Worm (Caenorhabditis elegans) whole organism, L1 larva: ENCODE measurements around the gene F38E9.6.
A peak's percentile ranks its signal among the peaks of the same experiment; 100 is the strongest.

Source experiments
- C04F5.9 ChIP-seq: sonication (generic microtip); optimal IDR thresholded peaks from 2 replicates; lab custom pipeline; 2016; ENCODE audit warnings: missing genetic modification characterization, missing compliant biosample characterization
- C16A3.4 ChIP-seq: fragments of 150-350 bp; optimal IDR thresholded peaks from 2 replicates; lab custom pipeline; 2014; ENCODE audit warnings: missing biosample characterization, missing genetic modification characterization
- F16B12.6 ChIP-seq: fragments of 150-350 bp; optimal IDR thresholded peaks from 2 replicates; lab custom pipeline; 2014; ENCODE audit warnings: missing biosample characterization, missing genetic modification characterization
- Y116A8C.19 ChIP-seq: sonication (generic microtip); optimal IDR thresholded peaks from 2 replicates; lab custom pipeline; 2016; ENCODE audit warnings: missing compliant biosample characterization, missing genetic modification characterization, borderline replicate concordance
- aly-2 ChIP-seq: fragments of 150-350 bp; optimal IDR thresholded peaks from 2 replicates; lab custom pipeline; 2014; ENCODE audit warnings: missing biosample characterization, missing genetic modification characterization
- ama-1 ChIP-seq: fragments of 150-350 bp; optimal IDR thresholded peaks from 2 replicates; lab custom pipeline; 2014
- blmp-1 ChIP-seq: fragments of 150-350 bp; optimal IDR thresholded peaks from 2 replicates; lab custom pipeline; 2014; ENCODE audit warnings: missing biosample characterization, missing genetic modification characterization
- ceh-63 ChIP-seq: fragments of 200-800 bp; sonication (Bioruptor generic); optimal IDR thresholded peaks from 2 replicates; lab custom pipeline; 2018; ENCODE audit warnings: mild to moderate bottlenecking, missing genetic modification characterization, missing compliant biosample characterization
- ceh-8 ChIP-seq: fragments of 200-800 bp; sonication (Bioruptor generic); optimal IDR thresholded peaks from 2 replicates; lab custom pipeline; 2018; ENCODE audit warnings: mild to moderate bottlenecking, missing genetic modification characterization, moderate library complexity, missing compliant biosample characterization
- ceh-88 ChIP-seq: fragments of 200-800 bp; sonication (Bioruptor generic); IDR thresholded peaks from 2 replicates; pipeline ENCODE4 v1.3.6; 2022; ENCODE audit warnings: missing genetic modification characterization, missing compliant biosample characterization
- ces-1 ChIP-seq: fragments of 150-350 bp; optimal IDR thresholded peaks from 2 replicates; lab custom pipeline; 2014; ENCODE audit warnings: missing biosample characterization, missing genetic modification reagents, missing genetic modification characterization
- dsc-1 ChIP-seq: sonication (generic microtip); optimal IDR thresholded peaks from 2 replicates; lab custom pipeline; 2016; ENCODE audit warnings: mild to moderate bottlenecking, missing genetic modification characterization, missing compliant biosample characterization
- elt-2 ChIP-seq: sonication (generic microtip); optimal IDR thresholded peaks from 2 replicates; lab custom pipeline; 2016; ENCODE audit warnings: missing genetic modification characterization, mild to moderate bottlenecking, inconsistent platforms, missing compliant biosample characterization, missing genetic modification reagents
- elt-3 ChIP-seq, 6 experiments: fragments of 150-350 bp in 1 of 6; sonication (generic microtip); optimal IDR thresholded peaks; 2 replicates each; lab custom pipeline; 2017 to 2018; ENCODE audit warnings: missing biosample characterization in 6 of 6, missing genetic modification characterization in 6 of 6, inconsistent platforms in 1 of 6
- ets-5 ChIP-seq: fragments of 200-800 bp; sonication (Bioruptor generic); IDR thresholded peaks from 2 replicates; pipeline ENCODE4 v1.3.6; 2022; ENCODE audit warnings: missing genetic modification characterization, missing compliant biosample characterization
- fkh-10 ChIP-seq: sonication (generic microtip); optimal IDR thresholded peaks from 2 replicates; lab custom pipeline; 2017; ENCODE audit warnings: missing biosample characterization, missing genetic modification reagents, missing genetic modification characterization
- fkh-4 ChIP-seq: sonication (generic microtip); optimal IDR thresholded peaks from 2 replicates; lab custom pipeline; 2016; ENCODE audit warnings: missing compliant biosample characterization, missing genetic modification characterization, borderline replicate concordance
- fkh-8 ChIP-seq: sonication (generic microtip); optimal IDR thresholded peaks from 2 replicates; lab custom pipeline; 2016; ENCODE audit warnings: mild to moderate bottlenecking, missing genetic modification characterization, missing compliant biosample characterization
- grh-1 ChIP-seq: fragments of 200-800 bp; sonication (Bioruptor generic); IDR thresholded peaks from 2 replicates; pipeline ENCODE4 v1.3.6; 2022; ENCODE audit warnings: missing genetic modification reagents, missing genetic modification characterization, missing compliant biosample characterization
- hlh-4 ChIP-seq: sonication (generic microtip); optimal IDR thresholded peaks from 2 replicates; lab custom pipeline; 2016; ENCODE audit warnings: mild to moderate bottlenecking, missing genetic modification characterization, missing compliant biosample characterization
- irx-1 ChIP-seq: sonication (generic microtip); optimal IDR thresholded peaks from 2 replicates; lab custom pipeline; 2016; ENCODE audit warnings: missing genetic modification characterization, missing compliant biosample characterization
- jun-1 ChIP-seq: fragments of 150-350 bp; optimal IDR thresholded peaks from 2 replicates; lab custom pipeline; 2014; ENCODE audit warnings: missing biosample characterization, missing genetic modification reagents, missing genetic modification characterization
- lin-13 ChIP-seq: fragments of 150-350 bp; optimal IDR thresholded peaks from 2 replicates; lab custom pipeline; 2014; ENCODE audit warnings: missing biosample characterization, missing genetic modification reagents, missing genetic modification characterization
- lin-14 ChIP-seq: fragments of 200-800 bp; sonication (Bioruptor generic); optimal IDR thresholded peaks from 2 replicates; lab custom pipeline; 2018; ENCODE audit warnings: mild to moderate bottlenecking, missing genetic modification characterization, moderate library complexity, missing compliant biosample characterization
- lin-15B ChIP-seq: fragments of 150-350 bp; sonication (generic microtip); optimal IDR thresholded peaks from 3 replicates; lab custom pipeline; 2014; ENCODE audit warnings: missing biosample characterization, missing genetic modification characterization
- lin-39 ChIP-seq: fragments of 150-350 bp; optimal IDR thresholded peaks from 2 replicates; lab custom pipeline; 2014; ENCODE audit warnings: missing biosample characterization, missing genetic modification reagents, missing genetic modification characterization
- mdl-1 ChIP-seq, 2 experiments: fragments of 150-350 bp; optimal IDR thresholded peaks; 2 replicates each; lab custom pipeline; 2014 to 2017; ENCODE audit warnings: missing biosample characterization in 2 of 2, missing genetic modification characterization in 2 of 2, inconsistent platforms in 1 of 2
- nhr-19 ChIP-seq: fragments of 200-800 bp; sonication (Bioruptor generic); conservative IDR thresholded peaks from 2 replicates; pipeline ENCODE4 v1.3.6; 2022; ENCODE audit warnings: missing genetic modification characterization, missing compliant biosample characterization
- nhr-20 ChIP-seq: sonication (generic microtip); optimal IDR thresholded peaks from 2 replicates; lab custom pipeline; 2016; ENCODE audit warnings: mild to moderate bottlenecking, missing genetic modification characterization, missing compliant biosample characterization
- nhr-237 ChIP-seq: fragments of 150-350 bp; optimal IDR thresholded peaks from 2 replicates; lab custom pipeline; 2014; ENCODE audit warnings: missing biosample characterization, missing genetic modification characterization
- nhr-47 ChIP-seq: sonication (generic microtip); optimal IDR thresholded peaks from 2 replicates; lab custom pipeline; 2016; ENCODE audit warnings: mild to moderate bottlenecking, missing genetic modification characterization, moderate library complexity, missing compliant biosample characterization
- nhr-71 ChIP-seq: sonication (generic microtip); optimal IDR thresholded peaks from 2 replicates; lab custom pipeline; 2016; ENCODE audit warnings: mild to moderate bottlenecking, missing genetic modification characterization, moderate library complexity, missing compliant biosample characterization
- nhr-84 ChIP-seq: sonication (generic microtip); optimal IDR thresholded peaks from 2 replicates; lab custom pipeline; 2017; ENCODE audit warnings: missing biosample characterization, missing genetic modification characterization
- nhr-90 ChIP-seq: sonication (generic microtip); optimal IDR thresholded peaks from 2 replicates; lab custom pipeline; 2016; ENCODE audit warnings: mild to moderate bottlenecking, missing genetic modification characterization, missing compliant biosample characterization; ENCODE audit not compliant: poor library complexity
- pag-3 ChIP-seq: sonication (generic microtip); optimal IDR thresholded peaks from 2 replicates; lab custom pipeline; 2017; ENCODE audit warnings: missing genetic modification characterization, mild to moderate bottlenecking, missing compliant biosample characterization, antibody characterized with exemption, borderline replicate concordance; ENCODE audit not compliant: insufficient read depth
- pqm-1 ChIP-seq: sonication (generic microtip); optimal IDR thresholded peaks from 3 replicates; lab custom pipeline; 2017; ENCODE audit warnings: missing biosample characterization, missing genetic modification characterization
- rnt-1 ChIP-seq: sonication (generic microtip); optimal IDR thresholded peaks from 2 replicates; lab custom pipeline; 2016; ENCODE audit warnings: mild to moderate bottlenecking, missing genetic modification characterization, moderate library complexity, missing compliant biosample characterization
- skn-1 ChIP-seq: fragments of 150-350 bp; optimal IDR thresholded peaks from 2 replicates; lab custom pipeline; 2014; ENCODE audit warnings: missing biosample characterization, missing genetic modification characterization
- snpc-4 ChIP-seq: fragments of 150-350 bp; optimal IDR thresholded peaks from 2 replicates; lab custom pipeline; 2014; ENCODE audit warnings: missing biosample characterization, missing genetic modification characterization
- snu-23 ChIP-seq: sonication (generic microtip); optimal IDR thresholded peaks from 2 replicates; lab custom pipeline; 2016; ENCODE audit warnings: missing genetic modification characterization, missing compliant biosample characterization
- sptf-1 ChIP-seq: fragments of 150-350 bp; optimal IDR thresholded peaks from 2 replicates; lab custom pipeline; 2014; ENCODE audit warnings: missing biosample characterization, missing genetic modification characterization
- sup-37 ChIP-seq: fragments of 200-800 bp; sonication (Bioruptor generic); optimal IDR thresholded peaks from 2 replicates; lab custom pipeline; 2018; ENCODE audit warnings: mild to moderate bottlenecking, missing genetic modification characterization, missing compliant biosample characterization
- swsn-7 ChIP-seq: sonication (generic microtip); optimal IDR thresholded peaks from 2 replicates; lab custom pipeline; 2016; ENCODE audit warnings: missing genetic modification characterization, missing compliant biosample characterization
- tlp-1 ChIP-seq: fragments of 150-350 bp; optimal IDR thresholded peaks from 2 replicates; lab custom pipeline; 2014; ENCODE audit warnings: missing biosample characterization, missing genetic modification characterization
- unc-30 ChIP-seq: sonication (generic microtip); optimal IDR thresholded peaks from 2 replicates; lab custom pipeline; 2017; ENCODE audit warnings: missing biosample characterization, missing genetic modification characterization
- unc-62 ChIP-seq: fragments of 150-350 bp; optimal IDR thresholded peaks from 2 replicates; lab custom pipeline; 2014; ENCODE audit warnings: missing biosample characterization, missing genetic modification reagents, missing genetic modification characterization
- xbp-1 ChIP-seq: sonication (generic microtip); optimal IDR thresholded peaks from 2 replicates; lab custom pipeline; 2016; ENCODE audit warnings: missing genetic modification characterization, missing compliant biosample characterization
- zag-1 ChIP-seq: fragments of 150-350 bp; optimal IDR thresholded peaks from 2 replicates; lab custom pipeline; 2014; ENCODE audit warnings: missing biosample characterization, missing genetic modification characterization
- ztf-4 ChIP-seq: fragments of 150-350 bp; optimal IDR thresholded peaks from 2 replicates; lab custom pipeline; 2014; ENCODE audit warnings: missing biosample characterization, missing genetic modification characterization

The F38E9.6 gene

ce11 chrX:16389973-16390372 is 42.3 kb upstream of the F38E9.6 start (continued):
- TF ChIP-seq dsc-1 (tag; lab: Kevin White, UChicago) (peak; percentile 74), tlp-1 (no peak), rnt-1 (peak; percentile 56), C16A3.4 (tag; lab: Kevin White, UChicago) (no peak), lin-14 (GFP tag; lab: Kevin White, UChicago) (peak; percentile 43), swsn-7 (tag; lab: Kevin White, UChicago) (no peak), jun-1 (no peak), fkh-4 (peak; percentile 2), grh-1 (GFP tag; lab: Robert Waterston, UW) (no peak), lin-13 (no peak), lin-39 (no peak), F16B12.6 (tag; lab: Kevin White, UChicago) (no peak)

DNA sequence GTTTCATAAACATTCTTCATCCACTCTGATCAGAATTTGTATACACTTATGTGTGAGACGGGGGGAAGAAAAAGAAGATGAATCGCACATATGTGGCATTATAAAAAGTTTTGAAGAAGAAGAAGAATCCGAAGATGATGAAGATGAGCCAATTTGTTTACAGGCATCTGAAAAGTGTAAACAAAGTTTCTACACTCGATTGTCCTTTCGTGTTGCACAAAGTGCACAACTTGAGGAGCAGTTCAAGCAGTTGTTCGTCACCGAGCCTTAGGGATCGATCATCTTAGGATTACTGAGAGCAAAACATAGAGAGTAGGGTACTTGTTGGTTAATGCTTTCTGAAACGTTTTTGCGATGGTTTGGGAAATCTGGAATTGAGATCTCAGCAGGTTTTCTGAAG is 41.1 kb upstream of the F38E9.6 start:
- TF ChIP-seq elt-3 (tag; optimal IDR thresholded peaks at IDR 0.05; lab: Kevin White, UChicago) (no peak), pqm-1 (tag; lab: Kevin White, UChicago) (no peak), lin-14 (GFP tag; lab: Kevin White, UChicago) (peak; percentile 7), hlh-4 (tag; lab: Kevin White, UChicago) (no peak), lin-15B (tag; lab: Kevin White, UChicago) (no peak), nhr-71 (tag; lab: Kevin White, UChicago) (peak; percentile 15), tlp-1 (no peak), rnt-1 (peak; percentile 31), swsn-7 (tag; lab: Kevin White, UChicago) (no peak), nhr-237 (tag; lab: Kevin White, UChicago) (no peak), ceh-88 (GFP tag; lab: Robert Waterston, UW) (no peak), nhr-47 (no peak)
- TF ChIP-seq, all 84 proteins: peak for 3

- TF ChIP-seq irx-1 (tag; lab: Kevin White, UChicago) (no peak), unc-30 (no peak), nhr-47 (peak; percentile 7), C04F5.9 (tag; lab: Kevin White, UChicago) (no peak), fkh-8 (tag; lab: Kevin White, UChicago) (no peak), ces-1 (GFP tag; lab: Kevin White, UChicago) (no peak), nhr-20 (tag; lab: Kevin White, UChicago) (peak; percentile 41), lin-14 (GFP tag; lab: Kevin White, UChicago) (peak; percentile 85), Y116A8C.19 (tag; lab: Kevin White, UChicago) (no peak), ztf-4 (tag; lab: Kevin White, UChicago) (no peak), C16A3.4 (tag; lab: Kevin White, UChicago) (no peak), ceh-88 (GFP tag; lab: Robert Waterston, UW) (no peak), skn-1 (tag; lab: Kevin White, UChicago) (no peak), mdl-1 (tag; optimal IDR thresholded peaks at IDR 0.05; lab: Kevin White, UChicago) (no peak), elt-2 (no peak), blmp-1 (no peak), unc-62 (GFP tag; lab: Kevin White, UChicago) (no peak), pag-3 (peak; percentile 93), zag-1 (tag; lab: Kevin White, UChicago) (no peak), jun-1 (no peak), nhr-90 (tag; lab: Kevin White, UChicago) (no peak), nhr-19 (GFP tag; lab: Robert Waterston, UW) (peak; percentile 50), ceh-8 (GFP tag; lab: Kevin White, UChicago) (no peak), fkh-10 (GFP tag; lab: Kevin White, UChicago) (no peak), hlh-4 (tag; lab: Kevin White, UChicago) (no peak), snu-23 (peak; percentile 53), grh-1 (GFP tag; lab: Robert Waterston, UW) (no peak), sup-37 (no peak), ceh-63 (GFP tag; lab: Kevin White, UChicago) (no peak), pqm-1 (tag; lab: Kevin White, UChicago) (no peak), ama-1 (lab: Kevin White, UChicago) (no peak), snpc-4 (tag; lab: Kevin White, UChicago) (no peak), xbp-1 (no peak), ets-5 (no peak), aly-2 (tag; lab: Kevin White, UChicago) (no peak), sptf-1 (tag; lab: Kevin White, UChicago) (no peak), elt-3 (tag; optimal IDR thresholded peaks at IDR 0.05; lab: Kevin White, UChicago) (no peak), nhr-84 (tag; lab: Kevin White, UChicago) (no peak), lin-15B (tag; lab: Kevin White, UChicago) (no peak), tlp-1 (no peak)
Observed at ce11 chrX:16392107-16392506, 40.1 kb upstream of the F38E9.6 start.
